Worm (Caenorhabditis elegans): ENCODE results near the gene F01D5.6.
A peak's percentile ranks its signal among the peaks of the same experiment; 100 is the strongest.

F01D5.6 gene

DNA sequence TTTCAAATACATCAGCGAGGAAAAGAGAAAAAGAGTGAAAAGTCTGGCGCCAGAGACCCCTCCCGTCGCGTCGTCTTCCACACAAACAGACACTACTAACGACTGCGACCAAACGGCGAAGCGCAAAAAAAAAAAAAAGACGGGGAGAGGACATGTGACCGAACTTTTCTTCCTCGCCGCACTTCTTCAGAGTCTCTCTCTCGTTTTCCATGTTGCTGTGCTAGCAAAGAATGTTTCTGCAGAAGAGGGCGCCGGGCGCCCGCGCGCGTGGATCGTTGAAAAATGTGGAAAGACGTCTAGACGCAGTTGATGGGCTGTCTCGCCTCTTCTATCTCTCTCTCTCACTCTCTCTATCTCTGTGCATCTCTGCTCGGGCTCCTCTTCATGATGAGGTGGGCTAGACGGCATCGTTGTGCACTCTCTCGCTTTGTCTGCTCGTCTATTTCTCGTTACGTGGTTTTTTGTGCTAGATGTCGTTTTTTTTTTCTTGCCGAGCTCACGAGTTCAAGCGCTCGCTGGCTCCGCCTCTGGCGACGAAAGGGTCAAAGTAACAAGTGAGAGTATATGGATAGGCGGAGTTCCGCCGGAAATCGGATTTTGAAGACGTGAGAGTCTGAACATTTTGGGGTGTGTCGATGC is 34.0 kb downstream of the F01D5.6 start:
- TF ChIP-seq hmg-1.1 (GFP tag; IDR thresholded peaks at IDR 0.05) (peak; percentile 96), mxl-2 (GFP tag; conservative IDR thresholded peaks at IDR 0.05) (no peak), nhr-25 (tag; optimal IDR thresholded peaks at IDR 0.05; ENCODE audit: borderline replicate concordance, insufficient read depth) (peak; percentile 72), ama-1 (optimal IDR thresholded peaks at IDR 0.05) (peak; percentile 21), rbr-2 (tag; optimal IDR thresholded peaks at IDR 0.05) (peak; percentile 95), lim-7 (GFP tag; IDR thresholded peaks at IDR 0.05) (no peak), vab-7 (GFP tag; IDR thresholded peaks at IDR 0.05) (peak; percentile 42; the same call in 1 of the 2 replicates), lin-13 (GFP tag; optimal IDR thresholded peaks at IDR 0.05) (peak; percentile 82), lsy-2 (tag; optimal IDR thresholded peaks at IDR 0.05) (peak; percentile 88), Y105C5A.15 (GFP tag; IDR thresholded peaks at IDR 0.05) (no peak), ceh-20 (GFP tag; IDR thresholded peaks at IDR 0.05) (peak; percentile 94), zip-2 (tag; optimal IDR thresholded peaks at IDR 0.05) (no peak), D1046.2 (GFP tag; IDR thresholded peaks at IDR 0.05) (peak; percentile 24; the same call in 1 of the 2 replicates), nhr-48 (tag; optimal IDR thresholded peaks at IDR 0.05) (peak; percentile 95), snpc-1.2 (GFP tag; IDR thresholded peaks at IDR 0.05) (no peak), ces-1 (GFP tag; optimal IDR thresholded peaks at IDR 0.05) (no peak), mdl-1 (tag; optimal IDR thresholded peaks at IDR 0.05) (peak; percentile 96 to 99), ceh-32 (tag; optimal IDR thresholded peaks at IDR 0.05; ENCODE audit: poor library complexity) (peak; percentile 61), tag-97 (GFP tag; IDR thresholded peaks at IDR 0.05) (no peak), duxl-1 (tag; optimal IDR thresholded peaks at IDR 0.05; ENCODE audit: poor library complexity) (no peak), Y5F2A.4 (GFP tag; optimal IDR thresholded peaks at IDR 0.05) (no peak), ZK546.5 (tag; optimal IDR thresholded peaks at IDR 0.05) (no peak), cey-2 (tag; optimal IDR thresholded peaks at IDR 0.05; ENCODE audit: borderline replicate concordance, insufficient read depth) (peak; percentile 40), ztf-7 (tag; optimal IDR thresholded peaks at IDR 0.05) (no peak), saeg-2 (GFP tag; IDR thresholded peaks at IDR 0.05) (peak; percentile 94), ctbp-1 (GFP tag; IDR thresholded peaks at IDR 0.05) (peak; percentile 96), arid-1 (GFP tag; conservative IDR thresholded peaks at IDR 0.05) (peak; percentile 22; the same call in 1 of the 2 replicates), hif-1 (tag; optimal IDR thresholded peaks at IDR 0.05) (peak; percentile 79 to 96), spr-3 (GFP tag; optimal IDR thresholded peaks at IDR 0.05) (peak; percentile 54), dpl-1 (GFP tag; optimal IDR thresholded peaks at IDR 0.05) (peak; percentile 70), unc-39 (tag; optimal IDR thresholded peaks at IDR 0.05) (no peak), nhr-111 (GFP tag; optimal IDR thresholded peaks at IDR 0.05) (no peak), lin-39 (tag; optimal IDR thresholded peaks at IDR 0.05) (peak; percentile 70), tra-1 (GFP tag; IDR thresholded peaks at IDR 0.05) (peak; percentile 96), nhr-10 (tag; optimal IDR thresholded peaks at IDR 0.05) (peak; percentile 69), ZK337.2 (GFP tag; IDR thresholded peaks at IDR 0.05) (no peak), F44E2.7 (GFP tag; IDR thresholded peaks at IDR 0.05) (no peak), zag-1 (tag; optimal IDR thresholded peaks at IDR 0.05) (peak; percentile 84), nhr-76 (tag; optimal IDR thresholded peaks at IDR 0.05) (no peak), F10B5.3 (tag; optimal IDR thresholded peaks at IDR 0.05) (peak; percentile 8), pha-4 (GFP tag; IDR thresholded peaks at IDR 0.05) (peak; percentile 95), pha-4 (tag; optimal IDR thresholded peaks at IDR 0.05) (no peak), egl-27 (tag; optimal IDR thresholded peaks at IDR 0.05) (peak; percentile 46), dmd-8 (GFP tag; IDR thresholded peaks at IDR 0.05) (peak; percentile 66; the same call in 1 of the 2 replicates), R02D3.7 (tag; optimal IDR thresholded peaks at IDR 0.05) (no peak), nhr-41 (GFP tag; IDR thresholded peaks at IDR 0.05) (no peak), aha-1 (tag) (peak; percentile 84), nhr-11 (tag; optimal IDR thresholded peaks at IDR 0.05) (peak; percentile 93), mxl-3 (GFP tag; optimal IDR thresholded peaks at IDR 0.05) (peak; percentile 94), nhr-77 (tag; optimal IDR thresholded peaks at IDR 0.05) (peak; percentile 99), ztf-11 (tag; optimal IDR thresholded peaks at IDR 0.05) (no peak)

Measured in whole organism, L4 larva.